Worm (Caenorhabditis elegans): ENCODE measurements around the gene abce-1.

Gene abce-1

DNA sequence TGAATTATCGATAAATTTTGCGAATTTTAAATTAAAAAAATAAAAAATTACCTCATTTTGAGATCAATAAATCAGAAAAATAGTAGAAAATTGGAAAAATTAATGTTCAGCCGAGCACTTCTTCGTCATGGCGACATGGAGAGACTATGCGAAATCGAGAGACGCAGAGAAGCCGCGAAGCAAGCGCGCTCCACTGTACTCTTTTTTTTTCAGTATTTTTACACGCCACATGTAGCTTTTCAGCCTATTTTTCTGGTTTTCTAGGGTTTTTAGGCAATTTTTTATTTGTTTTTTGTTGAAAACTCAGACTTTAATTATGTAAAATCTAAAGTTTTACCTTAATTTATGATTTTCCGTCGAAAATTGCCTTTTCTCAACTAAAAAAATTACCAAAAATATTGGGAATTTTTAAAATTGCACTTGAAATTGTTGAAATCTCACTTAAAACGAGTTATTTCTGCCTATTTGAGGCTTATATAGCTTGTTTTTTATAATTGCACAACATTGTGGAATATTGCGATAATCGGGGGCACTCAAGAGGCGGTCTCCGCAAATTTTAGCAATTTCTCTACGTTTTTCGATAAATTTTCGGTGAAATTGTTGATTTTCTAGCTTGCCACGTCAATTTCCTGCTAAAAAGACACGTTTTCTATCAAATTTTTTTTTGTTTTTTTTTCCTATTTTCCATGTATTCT is 773 bp upstream of the abce-1 start, which contains the start of gene Y39E4B.10 (continued):
- TF ChIP-seq irx-1 (tag; optimal IDR thresholded peaks at IDR 0.05) (peak; percentile 13), jun-1 (tag; optimal IDR thresholded peaks at IDR 0.05) (no peak), unc-98 (GFP tag; IDR thresholded peaks at IDR 0.05) (no peak), lin-39 (tag; optimal IDR thresholded peaks at IDR 0.05) (no peak), dsc-1 (tag; optimal IDR thresholded peaks at IDR 0.05) (peak; percentile 38), unc-86 (tag; optimal IDR thresholded peaks at IDR 0.05) (peak; percentile 47), tbx-2 (tag; optimal IDR thresholded peaks at IDR 0.05) (peak; percentile 59), lin-15B (tag; optimal IDR thresholded peaks at IDR 0.05) (peak; percentile 64), hlh-17 (GFP tag; optimal IDR thresholded peaks at IDR 0.05; ENCODE audit: borderline replicate concordance) (no peak), egl-13 (tag; optimal IDR thresholded peaks at IDR 0.05) (peak; percentile 5), ceh-82 (tag; optimal IDR thresholded peaks at IDR 0.05) (peak in 2 of 3 experiments; percentile 26 to 27), fkh-10 (GFP tag; optimal IDR thresholded peaks at IDR 0.05) (no peak), tlp-1 (tag; optimal IDR thresholded peaks at IDR 0.05) (no peak)

DNA sequence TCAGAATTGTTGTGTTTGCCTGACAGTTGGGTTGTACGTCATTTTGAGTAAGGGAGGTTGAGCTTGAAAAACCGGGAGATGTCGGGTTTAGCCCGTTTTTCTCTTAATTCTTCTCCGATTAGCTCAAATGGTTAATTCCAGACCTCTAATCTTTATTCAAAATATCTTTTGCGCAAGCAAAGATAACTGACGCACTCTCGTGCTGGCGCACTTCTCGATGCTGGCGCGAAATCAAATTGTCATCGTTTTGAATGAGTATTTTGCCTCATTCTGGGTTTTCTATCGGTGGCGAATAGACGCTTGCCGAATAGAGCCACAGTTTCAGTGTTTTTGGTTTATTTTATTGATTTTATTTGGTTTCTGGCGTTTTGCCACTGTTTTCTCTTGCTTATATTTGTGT is 7.0 kb downstream of the abce-1 start:
- TF ChIP-seq lin-35 (GFP tag; optimal IDR thresholded peaks at IDR 0.05) (peak; percentile 43 to 81), nhr-71 (tag; optimal IDR thresholded peaks at IDR 0.05) (no peak), tbx-2 (tag; optimal IDR thresholded peaks at IDR 0.05) (peak; percentile 15), nhr-11 (tag; optimal IDR thresholded peaks at IDR 0.05) (no peak), lsy-2 (tag; optimal IDR thresholded peaks at IDR 0.05) (peak in 1 of 2 experiments; percentile 21), C04F5.9 (tag; optimal IDR thresholded peaks at IDR 0.05) (no peak), pax-3 (tag; optimal IDR thresholded peaks at IDR 0.05) (peak; percentile 18), fkh-8 (tag; optimal IDR thresholded peaks at IDR 0.05) (no peak), lin-13 (GFP tag; optimal IDR thresholded peaks at IDR 0.05) (no peak), skn-1 (tag; optimal IDR thresholded peaks at IDR 0.05) (no peak), egl-27 (tag; optimal IDR thresholded peaks at IDR 0.05) (no peak), isw-1 (GFP tag; IDR thresholded peaks at IDR 0.05) (peak; percentile 13; the same call in 1 of the 2 replicates), dpl-1 (GFP tag; optimal IDR thresholded peaks at IDR 0.05) (peak; percentile 54 to 74 (median 71)), zip-4 (GFP tag; optimal IDR thresholded peaks at IDR 0.05) (no peak), ztf-11 (tag; optimal IDR thresholded peaks at IDR 0.05) (no peak), nhr-90 (tag; optimal IDR thresholded peaks at IDR 0.05; ENCODE audit: poor library complexity) (no peak), efl-1 (optimal IDR thresholded peaks at IDR 0.05) (peak; percentile 66 to 78), efl-1 (GFP tag; optimal IDR thresholded peaks at IDR 0.05 in 1 of 2) (peak; percentile 63 to 97)

DNA sequence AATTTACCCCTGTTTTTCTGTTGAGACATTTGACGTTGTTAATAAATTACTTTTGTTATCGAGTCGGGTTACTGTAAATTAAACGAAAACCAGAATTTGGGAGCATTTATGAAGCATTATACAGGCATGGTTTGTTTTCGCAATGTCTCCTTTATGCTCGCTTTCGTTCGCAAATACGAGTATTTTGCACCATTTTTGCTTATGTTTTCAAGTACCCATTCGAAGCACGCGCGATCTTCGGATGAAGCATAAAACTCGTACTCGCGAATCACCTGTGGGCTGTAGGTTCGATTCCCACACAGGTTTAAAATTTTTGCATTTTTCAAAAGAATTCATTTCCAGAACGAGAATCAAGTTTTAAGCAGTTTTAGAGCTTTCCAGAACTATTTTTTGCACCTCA is 11.3 kb downstream of the abce-1 start:
- no peak for TF ChIP-seq unc-62 (GFP tag; optimal IDR thresholded peaks at IDR 0.05)
- TF ChIP-seq unc-130 (tag; optimal IDR thresholded peaks at IDR 0.05) = no peak

DNA sequence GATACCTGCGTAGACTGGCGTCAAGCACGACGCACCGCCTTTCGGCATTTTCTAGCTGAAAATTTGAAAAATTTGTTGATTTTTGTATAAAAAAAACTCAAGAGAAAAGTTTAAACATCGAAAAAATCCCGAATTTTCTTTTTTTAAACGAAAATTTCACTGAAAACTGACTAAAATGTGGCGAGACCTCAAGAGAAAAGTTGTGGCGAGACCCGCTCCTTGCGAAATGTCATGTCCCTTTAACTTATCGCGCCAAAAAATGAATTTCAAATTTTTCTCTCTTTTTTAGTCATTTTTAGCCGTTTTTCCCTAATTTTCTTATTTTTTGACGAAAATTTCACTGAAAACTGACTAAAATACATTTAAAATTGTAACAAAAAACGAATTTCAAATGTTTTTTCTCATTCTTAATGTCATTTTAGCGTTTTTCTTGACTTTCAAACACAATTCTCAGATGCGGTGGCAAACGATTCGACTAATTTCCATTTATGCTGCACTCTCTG is 15.9 kb downstream of the abce-1 start, which contains the start of the genes snpc-1.2 and Y39E4B.5:
snpc-1.2 (minus strand) TSS at position 78 of the 503 bp plus-strand sequence.
Y39E4B.5 (plus strand) TSS at position 453 of the 503 bp plus-strand sequence.
- TF ChIP-seq ztf-4 (tag; optimal IDR thresholded peaks at IDR 0.05) (no peak), nhr-12 (tag; optimal IDR thresholded peaks at IDR 0.05) (no peak), elt-3 (tag; optimal IDR thresholded peaks at IDR 0.05) (no peak), rnt-1 (tag; optimal IDR thresholded peaks at IDR 0.05) (no peak), aly-2 (tag; optimal IDR thresholded peaks at IDR 0.05) (no peak), vab-15 (tag; optimal IDR thresholded peaks at IDR 0.05) (no peak), pax-3 (tag; optimal IDR thresholded peaks at IDR 0.05) (no peak), efl-1 (optimal IDR thresholded peaks at IDR 0.05) (peak; percentile 47 to 70), efl-1 (GFP tag; optimal IDR thresholded peaks at IDR 0.05 in 1 of 2) (peak in 1 of 2 experiments; percentile 53), lin-35 (GFP tag; optimal IDR thresholded peaks at IDR 0.05) (peak in 1 of 2 experiments; percentile 11), dpl-1 (GFP tag; optimal IDR thresholded peaks at IDR 0.05) (peak in 2 of 3 experiments; percentile 21 to 53), nhr-28 (tag; optimal IDR thresholded peaks at IDR 0.05) (no peak)

All from whole organism, L1 larva.